Fruit fly (Drosophila melanogaster) whole organism, embryonic: ENCODE data around the gene CG1703.

Experiments used
- Abd-B ChIP-seq: fragments of 200-800 bp; sonication (Bioruptor generic); optimal IDR thresholded peaks from 2 replicates; lab custom pipeline; 2018; ENCODE audit warnings: missing biosample characterization, mild to moderate bottlenecking, missing genetic modification characterization, moderate library complexity
- Adf1 ChIP-seq: fragments of 200-800 bp; sonication (Bioruptor generic); IDR thresholded peaks from 2 replicates; pipeline ENCODE4 v1.3.6; 2022; ENCODE audit warnings: missing biosample characterization, missing genetic modification characterization
- Atf6 ChIP-seq: fragments of 200-800 bp; sonication (Bioruptor generic); IDR thresholded peaks from 2 replicates; pipeline ENCODE4 v1.3.6; 2022; ENCODE audit warnings: missing biosample characterization, missing genetic modification characterization
- B-H1 ChIP-seq: fragments of 200-800 bp; sonication (Bioruptor generic); IDR thresholded peaks from 3 replicates; pipeline ENCODE4 v1.3.6; 2022; ENCODE audit warnings: missing biosample characterization, missing genetic modification characterization
- CG10267 ChIP-seq: fragments of 200-800 bp; sonication (Bioruptor generic); optimal IDR thresholded peaks from 2 replicates; lab custom pipeline; 2018; ENCODE audit warnings: missing biosample characterization, mild to moderate bottlenecking, missing genetic modification characterization, moderate library complexity
- CG10366 ChIP-seq: fragments of 200-800 bp; sonication (Bioruptor generic); IDR thresholded peaks from 2 replicates; pipeline ENCODE4 v1.3.6; 2022; ENCODE audit warnings: missing biosample characterization, missing genetic modification characterization
- CG11085 ChIP-seq: fragments of 200-800 bp; sonication (Bioruptor generic); IDR thresholded peaks from 2 replicates; pipeline ENCODE4 v1.3.6; 2022; ENCODE audit warnings: missing biosample characterization, missing genetic modification characterization
- CG11456 ChIP-seq: fragments of 200-800 bp; sonication (Bioruptor generic); IDR thresholded peaks from 3 replicates; pipeline ENCODE4 v1.3.6; 2022; ENCODE audit warnings: missing biosample characterization, missing genetic modification characterization
- CG11560 ChIP-seq: fragments of 200-800 bp; sonication (Bioruptor generic); IDR thresholded peaks from 3 replicates; pipeline ENCODE4 v1.3.6; 2022; ENCODE audit warnings: missing biosample characterization, missing genetic modification characterization
- CG12391 ChIP-seq: fragments of 200-800 bp; sonication (Bioruptor generic); optimal IDR thresholded peaks from 3 replicates; lab custom pipeline; 2018; ENCODE audit warnings: missing biosample characterization, mild to moderate bottlenecking, missing genetic modification characterization, moderate library complexity
- CG14710 ChIP-seq: fragments of 200-800 bp; sonication (Bioruptor generic); optimal IDR thresholded peaks from 3 replicates; lab custom pipeline; 2019; ENCODE audit warnings: missing biosample characterization, mild to moderate bottlenecking, missing genetic modification characterization, moderate library complexity
- CG16779 ChIP-seq: fragments of 200-800 bp; sonication (Bioruptor generic); IDR thresholded peaks from 2 replicates; pipeline ENCODE4 v1.3.6; 2022; ENCODE audit warnings: missing biosample characterization, missing genetic modification characterization
- CG16813 ChIP-seq: fragments of 200-800 bp; sonication (Bioruptor generic); IDR thresholded peaks from 3 replicates; pipeline ENCODE4 v1.3.6; 2022; ENCODE audit warnings: missing biosample characterization, missing genetic modification characterization; ENCODE audit not compliant: partially characterized antibody
- CG17359 ChIP-seq: fragments of 200-800 bp; sonication (Bioruptor generic); optimal IDR thresholded peaks from 3 replicates; lab custom pipeline; 2018; ENCODE audit warnings: missing biosample characterization, mild to moderate bottlenecking, missing genetic modification characterization, moderate library complexity
- CG17361 ChIP-seq: fragments of 200-800 bp; sonication (Bioruptor generic); IDR thresholded peaks from 3 replicates; pipeline ENCODE4 v1.3.6; 2022; ENCODE audit warnings: missing biosample characterization, missing genetic modification characterization
- CG18011 ChIP-seq: fragments of 200-800 bp; sonication (Bioruptor generic); optimal IDR thresholded peaks from 2 replicates; lab custom pipeline; 2017; ENCODE audit warnings: missing biosample characterization, missing genetic modification characterization, mild to moderate bottlenecking, moderate library complexity, missing genotype
- CG18262 ChIP-seq: fragments of 200-800 bp; optimal IDR thresholded peaks from 3 replicates; lab custom pipeline; 2019; ENCODE audit warnings: missing biosample characterization, mild to moderate bottlenecking, missing genetic modification characterization, moderate library complexity
- CG2116 ChIP-seq: fragments of 200-800 bp; sonication (Bioruptor generic); optimal IDR thresholded peaks from 3 replicates; lab custom pipeline; 2018; ENCODE audit warnings: missing biosample characterization, mild to moderate bottlenecking, missing genetic modification characterization
- CG2678 ChIP-seq: fragments of 200-800 bp; sonication (Bioruptor generic); optimal IDR thresholded peaks from 3 replicates; lab custom pipeline; 2019; ENCODE audit warnings: missing biosample characterization, mild to moderate bottlenecking, missing genetic modification characterization, moderate library complexity
- CG34224 ChIP-seq: fragments of 200-800 bp; sonication (Bioruptor generic); IDR thresholded peaks from 3 replicates; pipeline ENCODE4 v1.3.6; 2022; ENCODE audit warnings: missing biosample characterization, missing genetic modification characterization; ENCODE audit not compliant: partially characterized antibody
- CG3838 ChIP-seq: fragments of 200-800 bp; sonication (Bioruptor generic); optimal IDR thresholded peaks from 3 replicates; lab custom pipeline; 2016; ENCODE audit warnings: missing biosample characterization, missing genetic modification characterization
- CG5953 ChIP-seq: fragments of 200-800 bp; sonication (Bioruptor generic); IDR thresholded peaks from 2 replicates; pipeline ENCODE4 v1.3.6; 2022; ENCODE audit warnings: missing biosample characterization, missing genetic modification characterization
- CG6854 ChIP-seq: fragments of 200-800 bp; sonication (Bioruptor generic); optimal IDR thresholded peaks from 3 replicates; lab custom pipeline; 2017; ENCODE audit warnings: missing biosample characterization, mild to moderate bottlenecking, missing genetic modification characterization
- CG7271 ChIP-seq: fragments of 200-800 bp; sonication (Bioruptor generic); optimal IDR thresholded peaks from 2 replicates; lab custom pipeline; 2018; ENCODE audit warnings: missing biosample characterization, mild to moderate bottlenecking, missing genetic modification characterization, moderate library complexity
- CG8388 ChIP-seq: fragments of 200-800 bp; sonication (Bioruptor generic); optimal IDR thresholded peaks from 2 replicates; lab custom pipeline; 2019; ENCODE audit warnings: missing biosample characterization, mild to moderate bottlenecking, missing genetic modification characterization, moderate library complexity
- CG9609 ChIP-seq: fragments of 200-800 bp; sonication (Bioruptor generic); optimal IDR thresholded peaks from 3 replicates; lab custom pipeline; 2016; ENCODE audit warnings: missing biosample characterization, missing genetic modification characterization
- Dbx ChIP-seq: fragments of 200-800 bp; sonication (Bioruptor generic); IDR thresholded peaks from 3 replicates; pipeline ENCODE4 v1.3.6; 2022; ENCODE audit warnings: missing biosample characterization, missing genetic modification characterization
- Dip2 ChIP-seq: fragments of 200-800 bp; sonication (Bioruptor generic); IDR thresholded peaks from 2 replicates; pipeline ENCODE4 v1.3.6; 2022; ENCODE audit warnings: missing biosample characterization, missing genetic modification characterization
- Dref ChIP-seq: fragments of 200-800 bp; sonication (Bioruptor generic); IDR thresholded peaks from 2 replicates; pipeline ENCODE4 v1.3.6; 2022; ENCODE audit warnings: missing biosample characterization, missing genetic modification characterization
- E2f2 ChIP-seq: fragments of 200-800 bp; sonication (Bioruptor generic); IDR thresholded peaks from 2 replicates; pipeline ENCODE4 v1.3.6; 2022; ENCODE audit warnings: missing biosample characterization, missing genetic modification characterization
- Eip74EF ChIP-seq, 2 experiments: fragments of 200-800 bp in 1 of 2; fragments of >200 bp in 1 of 2; sonication (Bioruptor generic) in 1 of 2; optimal IDR thresholded peaks; 2 replicates each; lab custom pipeline; 2017 to 2019; ENCODE audit warnings: missing biosample characterization in 2 of 2, missing genetic modification characterization in 2 of 2, mild to moderate bottlenecking in 1 of 2, moderate library complexity in 1 of 2
- GATAe ChIP-seq: fragments of 200-800 bp; sonication (Bioruptor generic); conservative IDR thresholded peaks from 2 replicates; pipeline ENCODE4 v1.3.6; 2022; ENCODE audit warnings: missing biosample characterization, missing genetic modification characterization
- Kr ChIP-seq: fragments of 200-800 bp; sonication (Bioruptor generic); optimal IDR thresholded peaks from 2 replicates; lab custom pipeline; 2017; ENCODE audit warnings: missing biosample characterization, mild to moderate bottlenecking, missing genetic modification characterization
- Med ChIP-seq: fragments of 200-800 bp; sonication (Bioruptor generic); peaks from one replicate; lab custom pipeline; 2016; ENCODE audit warnings: missing biosample characterization, missing genetic modification characterization, mild to moderate bottlenecking, inconsistent platforms, moderate library complexity
- Nf-YA ChIP-seq: fragments of 200-800 bp; sonication (Bioruptor generic); IDR thresholded peaks from 2 replicates; pipeline ENCODE4 v1.3.6; 2022; ENCODE audit warnings: missing biosample characterization, missing genetic modification characterization
- Opbp ChIP-seq: fragments of 200-800 bp; sonication (Bioruptor generic); IDR thresholded peaks from 3 replicates; pipeline ENCODE4 v1.3.6; 2022; ENCODE audit warnings: missing biosample characterization, missing genetic modification characterization; ENCODE audit not compliant: partially characterized antibody
- ara ChIP-seq: fragments of 200-800 bp; sonication (Bioruptor generic); IDR thresholded peaks from 2 replicates; pipeline ENCODE4 v1.3.6; 2022; ENCODE audit warnings: missing biosample characterization, missing genetic modification characterization
- ato ChIP-seq: fragments of 200-800 bp; sonication (Bioruptor generic); IDR thresholded peaks from 2 replicates; pipeline ENCODE4 v1.3.6; 2022; ENCODE audit warnings: missing biosample characterization, missing genetic modification characterization; ENCODE audit not compliant: partially characterized antibody
- br ChIP-seq: fragments of >200 bp; optimal IDR thresholded peaks from 2 replicates; lab custom pipeline; 2017
- cas ChIP-seq: fragments of 200-800 bp; sonication (Bioruptor generic); IDR thresholded peaks from 2 replicates; pipeline ENCODE4 v1.3.6; 2022; ENCODE audit warnings: missing biosample characterization, missing genetic modification characterization
- dmrt99B ChIP-seq: fragments of 200-800 bp; sonication (Bioruptor generic); optimal IDR thresholded peaks from 2 replicates; lab custom pipeline; 2018; ENCODE audit warnings: missing biosample characterization, mild to moderate bottlenecking, missing genetic modification characterization, moderate library complexity
- fru ChIP-seq: fragments of >200 bp; optimal IDR thresholded peaks from 2 replicates; lab custom pipeline; 2017
- h ChIP-seq: fragments of >200 bp; optimal IDR thresholded peaks from 2 replicates; lab custom pipeline; 2017
- ham ChIP-seq: fragments of 200-800 bp; sonication (Bioruptor generic); IDR thresholded peaks from 2 replicates; pipeline ENCODE4 v1.3.6; 2022; ENCODE audit warnings: missing biosample characterization, missing genetic modification characterization
- pan ChIP-seq, 4 experiments: fragments of >200 bp in 3 of 4; fragments of 200-800 bp in 1 of 4; sonication (Bioruptor generic) in 1 of 4; optimal IDR thresholded peaks in 3 of 4; IDR thresholded peaks in 1 of 4; 2 replicates each; pipeline versions ENCODE4 v1.3.6 to Lab custom; 2017 to 2022; ENCODE audit warnings: missing biosample characterization in 2 of 4, missing genetic modification characterization in 2 of 4, mixed read lengths in 1 of 4
- schlank ChIP-seq: fragments of 200-800 bp; sonication (Bioruptor generic); optimal IDR thresholded peaks from 2 replicates; lab custom pipeline; 2018; ENCODE audit warnings: missing biosample characterization, mild to moderate bottlenecking, missing genetic modification characterization
- scrt ChIP-seq: fragments of 200-800 bp; sonication (Bioruptor generic); optimal IDR thresholded peaks from 2 replicates; lab custom pipeline; 2018; ENCODE audit warnings: missing biosample characterization, mild to moderate bottlenecking, missing genetic modification characterization, moderate library complexity
- sens ChIP-seq: fragments of 200-800 bp; sonication (Bioruptor generic); peaks from one replicate; lab custom pipeline; 2016; ENCODE audit warnings: missing biosample characterization, missing genetic modification characterization
- slou ChIP-seq: fragments of 200-800 bp; sonication (Bioruptor generic); optimal IDR thresholded peaks from 3 replicates; lab custom pipeline; 2016; ENCODE audit warnings: missing biosample characterization, missing genetic modification characterization
- so ChIP-seq: fragments of 200-800 bp; sonication (Bioruptor generic); IDR thresholded peaks from 3 replicates; pipeline ENCODE4 v1.3.6; 2022; ENCODE audit warnings: missing biosample characterization, missing genetic modification characterization
- usp ChIP-seq: fragments of >200 bp; optimal IDR thresholded peaks from 2 replicates; lab custom pipeline; 2017; ENCODE audit warnings: missing biosample characterization, missing genetic modification characterization
- zfh1 ChIP-seq: fragments of 200-800 bp; sonication (Bioruptor generic); IDR thresholded peaks from 3 replicates; pipeline ENCODE4 v1.3.6; 2022; ENCODE audit warnings: missing biosample characterization, missing genetic modification characterization

The CG1703 gene

DNA sequence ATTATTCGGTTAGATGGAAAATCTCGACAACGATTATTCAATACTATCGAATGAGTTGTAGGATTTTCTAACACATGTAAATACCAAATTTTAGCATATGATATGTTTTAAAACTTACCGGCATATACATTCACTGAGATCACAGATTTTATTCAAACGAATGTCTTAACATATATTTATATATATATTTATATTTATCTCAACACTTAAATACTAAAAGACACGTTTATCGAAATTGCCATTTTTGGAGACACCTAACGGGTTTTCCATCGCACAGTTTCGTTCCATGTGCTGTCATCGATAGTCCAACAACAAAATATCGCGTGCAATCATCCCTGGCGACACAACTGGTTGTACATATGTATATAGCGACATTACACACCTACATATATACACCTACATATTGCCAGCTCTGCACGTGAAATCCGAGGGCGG, at the start of gene CG1703, which contains the start of gene CG2247 (continued):
- TF ChIP-seq Kr (GFP tag; lab: Kevin White, UChicago) (no peak), scrt (GFP tag; lab: Kevin White, UChicago) (peak; percentile 28), CG10267 (tag; lab: Kevin White, UChicago) (peak; percentile 80), CG16813 (GFP tag; lab: Robert Waterston, UW) (peak; percentile 82), ato (GFP tag; lab: Robert Waterston, UW) (0 out of 2 replicates have a peak, but pooled peaks have one; percentile 8), so (GFP tag; lab: Robert Waterston, UW) (no peak), dmrt99B (no peak), ara (no peak), CG16779 (no peak), CG5953 (GFP tag; lab: Robert Waterston, UW) (no peak), Opbp (peak; percentile 76), CG8388 (GFP tag; lab: Kevin White, UChicago) (no peak), cas (GFP tag; lab: Robert Waterston, UW) (no peak), CG2678 (no peak), CG14710 (tag; lab: Kevin White, UChicago) (peak; percentile 76), CG18262 (tag; lab: Kevin White, UChicago) (peak; percentile 21), CG6854 (GFP tag; lab: Kevin White, UChicago) (no peak), Dbx (no peak), fru (lab: Kevin White, UChicago) (no peak), CG17359 (tag; lab: Kevin White, UChicago) (no peak), Eip74EF (GFP tag; optimal IDR thresholded peaks at IDR 0.05; lab: Kevin White, UChicago) (no peak), CG2116 (GFP tag; lab: Kevin White, UChicago) (peak; percentile 98), B-H1 (GFP tag; lab: Robert Waterston, UW) (no peak), slou (GFP tag; lab: Kevin White, UChicago) (no peak), zfh1 (GFP tag; lab: Robert Waterston, UW) (no peak), Nf-YA (GFP tag; lab: Robert Waterston, UW) (no peak), ham (GFP tag; lab: Robert Waterston, UW) (no peak), CG11560 (tag; lab: Robert Waterston, UW) (no peak; the same call in 2 of the 3 replicates), CG10366 (GFP tag; lab: Robert Waterston, UW) (no peak), Abd-B (GFP tag; lab: Kevin White, UChicago) (no peak), CG3838 (GFP tag; lab: Kevin White, UChicago) (no peak), usp (no peak), CG11085 (GFP tag; lab: Robert Waterston, UW) (no peak), sens (GFP tag; lab: Kevin White, UChicago) (no peak), Med (GFP tag; lab: Kevin White, UChicago) (no peak), Atf6 (GFP tag; lab: Robert Waterston, UW) (no peak), CG7271 (no peak), br (no peak), CG12391 (tag; lab: Kevin White, UChicago) (peak; percentile 63), Adf1 (no peak), CG17361 (GFP tag; lab: Robert Waterston, UW) (peak; percentile 39; the same call in 1 of the 3 replicates), Dref (GFP tag; lab: Robert Waterston, UW) (peak; percentile 82), E2f2 (GFP tag; lab: Robert Waterston, UW) (no peak; the same call in 1 of the 2 replicates), h (no peak), GATAe (GFP tag; lab: Robert Waterston, UW) (no peak), CG34224 (GFP tag; lab: Robert Waterston, UW) (peak; percentile 66), schlank (tag; lab: Kevin White, UChicago) (no peak), CG9609 (no peak), CG11456 (GFP tag; lab: Robert Waterston, UW) (no peak), Dip2 (GFP tag; lab: Robert Waterston, UW) (no peak), pan (optimal IDR thresholded peaks at IDR 0.05; lab: Kevin White, UChicago) (no peak), pan (GFP tag; optimal IDR thresholded peaks at IDR 0.05 in 1 of 2, IDR thresholded peaks at IDR 0.05 in 1 of 2) (no peak), CG18011 (GFP tag; lab: Kevin White, UChicago) (peak; percentile 87)
